Worm (Caenorhabditis elegans): ENCODE measurements around the gene Y73F4A.2.

The Y73F4A.2 gene

DNA sequence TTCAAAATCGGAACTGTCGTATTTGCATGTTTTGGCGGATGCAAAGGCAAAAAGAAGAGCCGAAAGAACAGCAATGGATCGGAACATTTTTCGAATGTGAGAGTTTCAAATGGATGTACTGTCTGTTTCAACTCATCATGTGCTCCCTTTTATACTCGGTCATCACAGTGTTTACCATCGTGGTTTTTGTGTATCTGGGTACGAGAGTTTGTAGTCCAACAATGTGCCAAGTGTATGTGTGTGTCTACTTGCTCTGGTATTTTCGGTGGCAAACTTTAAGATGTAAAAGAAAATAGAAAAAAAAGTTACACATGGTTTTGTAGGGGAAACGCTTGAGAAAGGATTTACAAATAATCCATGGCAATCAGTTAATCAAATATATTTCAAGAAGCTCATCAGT, at the start of gene Y73F4A.2:
Y73F4A.2 (minus strand) TSS at position 124 of the 400 bp plus-strand sequence.
- TF ChIP-seq tra-4 (tag; optimal IDR thresholded peaks at IDR 0.05) (no peak), hnd-1 (tag; optimal IDR thresholded peaks at IDR 0.05) (no peak), ets-7 (tag; optimal IDR thresholded peaks at IDR 0.05) (no peak), F13C5.2 (tag; optimal IDR thresholded peaks at IDR 0.05) (no peak), hmbx-1 (tag; optimal IDR thresholded peaks at IDR 0.05) (no peak), sea-1 (GFP tag; conservative IDR thresholded peaks at IDR 0.05) (no peak), tbx-37 (GFP tag; conservative IDR thresholded peaks at IDR 0.05) (no peak), tbx-11 (GFP tag; IDR thresholded peaks at IDR 0.05) (no peak), pes-1 (GFP tag; IDR thresholded peaks at IDR 0.05) (no peak), B0310.2 (tag; optimal IDR thresholded peaks at IDR 0.05) (no peak), ama-1 (optimal IDR thresholded peaks at IDR 0.05) (no peak), ceh-36 (tag; optimal IDR thresholded peaks at IDR 0.05) (no peak), hmg-4 (GFP tag; optimal IDR thresholded peaks at IDR 0.05) (no peak)

- TF ChIP-seq pes-1 (GFP tag; IDR thresholded peaks at IDR 0.05) (no peak), flt-1 (GFP tag; IDR thresholded peaks at IDR 0.05) (no peak), hnd-1 (tag; optimal IDR thresholded peaks at IDR 0.05) (no peak), ceh-13 (GFP tag; optimal IDR thresholded peaks at IDR 0.05) (no peak), sea-1 (GFP tag; conservative IDR thresholded peaks at IDR 0.05) (no peak), ceh-36 (tag; optimal IDR thresholded peaks at IDR 0.05) (no peak), tra-4 (tag; optimal IDR thresholded peaks at IDR 0.05) (no peak), tbx-11 (GFP tag; IDR thresholded peaks at IDR 0.05) (no peak), scrt-1 (GFP tag; IDR thresholded peaks at IDR 0.05) (no peak), tbx-37 (GFP tag; conservative IDR thresholded peaks at IDR 0.05) (no peak)
Observed at ce11 chrIV:9092011-9092410, 48.9 kb upstream of the Y73F4A.2 start.

- no peak for TF ChIP-seq tbx-11 (GFP tag; IDR thresholded peaks at IDR 0.05)
- TF ChIP-seq B0310.2 (tag; optimal IDR thresholded peaks at IDR 0.05) = no peak
- TF ChIP-seq flt-1 (GFP tag; IDR thresholded peaks at IDR 0.05) = no peak
- TF ChIP-seq ets-7 (tag; optimal IDR thresholded peaks at IDR 0.05) = no peak
- TF ChIP-seq hnd-1 (tag; optimal IDR thresholded peaks at IDR 0.05) = no peak
- TF ChIP-seq aly-1 (tag; optimal IDR thresholded peaks at IDR 0.05) = no peak
- TF ChIP-seq hmg-4 (GFP tag; optimal IDR thresholded peaks at IDR 0.05) = no peak
- TF ChIP-seq ama-1 (optimal IDR thresholded peaks at IDR 0.05) = no peak
- TF ChIP-seq ceh-36 (tag; optimal IDR thresholded peaks at IDR 0.05) = no peak
- no peak for TF ChIP-seq pes-1 (GFP tag; IDR thresholded peaks at IDR 0.05)
- TF ChIP-seq hmbx-1 (tag; optimal IDR thresholded peaks at IDR 0.05) = no peak
Observed at ce11 chrIV:9090538-9091195, 47.5 kb upstream of the Y73F4A.2 start.

- TF ChIP-seq hmbx-1 (tag; optimal IDR thresholded peaks at IDR 0.05) (no peak), pes-1 (GFP tag; IDR thresholded peaks at IDR 0.05) (no peak), tbx-11 (GFP tag; IDR thresholded peaks at IDR 0.05) (no peak), ama-1 (optimal IDR thresholded peaks at IDR 0.05) (no peak), ceh-36 (tag; optimal IDR thresholded peaks at IDR 0.05) (no peak), tra-4 (tag; optimal IDR thresholded peaks at IDR 0.05) (no peak), sea-1 (GFP tag; conservative IDR thresholded peaks at IDR 0.05) (no peak), F13C5.2 (tag; optimal IDR thresholded peaks at IDR 0.05) (no peak)
Observed at ce11 chrIV:9088294-9088693, 45.1 kb upstream of the Y73F4A.2 start, which contains the start of gene msa-1. Gene msa-1 (plus strand): TSS chrIV:9088594.

DNA sequence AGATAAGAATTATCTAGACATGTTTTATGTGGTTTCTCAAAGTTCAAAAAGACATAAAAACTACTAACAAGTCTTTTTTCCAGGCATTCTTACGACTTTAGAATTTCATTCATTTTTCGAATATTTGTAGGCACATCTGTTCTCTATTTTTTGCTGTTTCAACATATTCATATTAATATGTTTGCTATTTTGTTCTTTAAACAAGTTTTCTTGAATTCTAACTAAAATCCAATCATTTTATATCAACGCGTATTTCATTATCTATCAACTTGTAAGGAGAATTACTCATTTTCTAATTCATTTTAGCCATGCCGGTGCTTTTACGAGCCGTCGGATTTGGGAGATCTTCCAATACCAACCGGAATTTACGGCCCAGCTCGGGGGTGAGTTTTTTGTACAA, 38.9 kb upstream of the Y73F4A.2 start, which contains the start of gene twk-8:
twk-8 (plus strand) TSS at position 301 of the 400 bp plus-strand sequence.
- TF ChIP-seq B0310.2 (tag; optimal IDR thresholded peaks at IDR 0.05) = no peak
- no peak for TF ChIP-seq flt-1 (GFP tag; IDR thresholded peaks at IDR 0.05)
- no peak for TF ChIP-seq tbx-37 (GFP tag; conservative IDR thresholded peaks at IDR 0.05)
- no peak for TF ChIP-seq scrt-1 (GFP tag; IDR thresholded peaks at IDR 0.05)
- no peak for TF ChIP-seq pes-1 (GFP tag; IDR thresholded peaks at IDR 0.05)
- no peak for TF ChIP-seq ceh-13 (GFP tag; optimal IDR thresholded peaks at IDR 0.05)

- TF ChIP-seq tra-4 (tag; optimal IDR thresholded peaks at IDR 0.05) (no peak), ceh-13 (GFP tag; optimal IDR thresholded peaks at IDR 0.05) (no peak), aly-1 (tag; optimal IDR thresholded peaks at IDR 0.05) (no peak), ceh-36 (tag; optimal IDR thresholded peaks at IDR 0.05) (no peak), ets-7 (tag; optimal IDR thresholded peaks at IDR 0.05) (no peak), hnd-1 (tag; optimal IDR thresholded peaks at IDR 0.05) (no peak), tbx-11 (GFP tag; IDR thresholded peaks at IDR 0.05) (no peak), B0310.2 (tag; optimal IDR thresholded peaks at IDR 0.05) (no peak), hmbx-1 (tag; optimal IDR thresholded peaks at IDR 0.05) (no peak), flt-1 (GFP tag; IDR thresholded peaks at IDR 0.05) (no peak), sea-1 (GFP tag; conservative IDR thresholded peaks at IDR 0.05) (no peak), ama-1 (optimal IDR thresholded peaks at IDR 0.05) (no peak), scrt-1 (GFP tag; IDR thresholded peaks at IDR 0.05) (no peak), F13C5.2 (tag; optimal IDR thresholded peaks at IDR 0.05) (no peak), tbx-37 (GFP tag; conservative IDR thresholded peaks at IDR 0.05) (no peak), hmg-4 (GFP tag; optimal IDR thresholded peaks at IDR 0.05) (no peak)
Observed at ce11 chrIV:9080201-9080600, 37.1 kb upstream of the Y73F4A.2 start.

ce11 chrIV:9079330-9079729, 36.2 kb upstream of the Y73F4A.2 start:
- TF ChIP-seq sea-1 (GFP tag; conservative IDR thresholded peaks at IDR 0.05) = no peak
- TF ChIP-seq hmbx-1 (tag; optimal IDR thresholded peaks at IDR 0.05) = no peak
- no peak for TF ChIP-seq ama-1 (optimal IDR thresholded peaks at IDR 0.05)
- TF ChIP-seq aly-1 (tag; optimal IDR thresholded peaks at IDR 0.05) = no peak
- TF ChIP-seq ceh-36 (tag; optimal IDR thresholded peaks at IDR 0.05) = no peak
- TF ChIP-seq pes-1 (GFP tag; IDR thresholded peaks at IDR 0.05) = no peak
- TF ChIP-seq ets-7 (tag; optimal IDR thresholded peaks at IDR 0.05) = no peak
- no peak for TF ChIP-seq F13C5.2 (tag; optimal IDR thresholded peaks at IDR 0.05)
- no peak for TF ChIP-seq tra-4 (tag; optimal IDR thresholded peaks at IDR 0.05)
- no peak for TF ChIP-seq B0310.2 (tag; optimal IDR thresholded peaks at IDR 0.05)

DNA sequence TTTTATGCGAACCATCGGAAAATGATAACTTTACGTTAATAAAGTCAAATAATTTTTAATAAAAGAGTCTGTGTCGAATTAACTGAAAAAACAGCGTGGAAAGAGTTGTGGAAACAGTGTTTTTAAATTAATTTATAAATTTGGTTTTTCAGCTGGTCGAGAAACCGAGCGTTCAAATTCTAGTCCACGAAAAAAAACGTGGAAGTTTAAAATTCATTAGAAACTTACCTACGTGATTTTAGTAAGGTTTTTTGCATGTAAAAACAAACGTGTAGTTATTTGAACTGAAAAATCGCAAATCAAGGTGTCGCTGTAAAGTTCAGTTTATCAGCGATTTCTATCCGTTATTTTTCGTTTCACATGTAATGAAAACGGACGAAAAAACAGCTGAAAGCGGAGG, 35.3 kb upstream of the Y73F4A.2 start, which contains the start of gene mans-4:
mans-4 (minus strand) TSS at position 101 of the 400 bp plus-strand sequence.
- no peak for TF ChIP-seq ceh-13 (GFP tag; optimal IDR thresholded peaks at IDR 0.05)
- TF ChIP-seq tra-4 (tag; optimal IDR thresholded peaks at IDR 0.05) = no peak
- no peak for TF ChIP-seq pes-1 (GFP tag; IDR thresholded peaks at IDR 0.05)

Measured in whole organism, early embryonic.